Fruit fly (Drosophila melanogaster) whole organism, embryonic: Measurements from ENCODE around the gene CG7906.

ENCODE experiments used
- CG12071 ChIP-seq: fragments of 200-800 bp; sonication (Bioruptor generic); optimal IDR thresholded peaks from 3 replicates; lab custom pipeline; 2018; ENCODE audit warnings: missing biosample characterization, mild to moderate bottlenecking, missing genetic modification characterization
- CG12155 ChIP-seq: fragments of 200-800 bp; sonication (Bioruptor generic); optimal IDR thresholded peaks from 3 replicates; lab custom pipeline; 2016; ENCODE audit warnings: missing biosample characterization, missing genetic modification characterization
- CG12391 ChIP-seq: fragments of 200-800 bp; sonication (Bioruptor generic); optimal IDR thresholded peaks from 3 replicates; lab custom pipeline; 2018; ENCODE audit warnings: missing biosample characterization, mild to moderate bottlenecking, missing genetic modification characterization, moderate library complexity
- CG13624 ChIP-seq: fragments of 200-800 bp; sonication (Bioruptor generic); optimal IDR thresholded peaks from 2 replicates; lab custom pipeline; 2016; ENCODE audit warnings: missing biosample characterization, missing genetic modification characterization
- CG14441 ChIP-seq: fragments of 200-800 bp; sonication (Bioruptor generic); IDR thresholded peaks from 2 replicates; pipeline ENCODE4 v1.3.6; 2022; ENCODE audit warnings: missing biosample characterization, missing genetic modification characterization
- CG15696 ChIP-seq: fragments of 200-800 bp; sonication (Bioruptor generic); optimal IDR thresholded peaks from 2 replicates; lab custom pipeline; 2019; ENCODE audit warnings: missing biosample characterization, mild to moderate bottlenecking, missing genetic modification characterization, moderate library complexity
- CG17359 ChIP-seq: fragments of 200-800 bp; sonication (Bioruptor generic); optimal IDR thresholded peaks from 3 replicates; lab custom pipeline; 2018; ENCODE audit warnings: missing biosample characterization, mild to moderate bottlenecking, missing genetic modification characterization, moderate library complexity
- CG17568 ChIP-seq: fragments of 200-800 bp; sonication (Bioruptor generic); optimal IDR thresholded peaks from 2 replicates; lab custom pipeline; 2018; ENCODE audit warnings: missing biosample characterization, mild to moderate bottlenecking, missing genetic modification characterization, moderate library complexity
- CG17612 ChIP-seq: fragments of 200-800 bp; sonication (Bioruptor generic); IDR thresholded peaks from 2 replicates; pipeline ENCODE4 v1.3.6; 2022; ENCODE audit warnings: missing biosample characterization, missing genetic modification characterization
- CG17912 ChIP-seq: fragments of 200-800 bp; sonication (Bioruptor generic); optimal IDR thresholded peaks from 2 replicates; lab custom pipeline; 2018; ENCODE audit warnings: missing biosample characterization, mild to moderate bottlenecking, missing genetic modification characterization
- CG1832 ChIP-seq: fragments of 200-800 bp; sonication (Bioruptor generic); optimal IDR thresholded peaks from 2 replicates; lab custom pipeline; 2017; ENCODE audit warnings: missing biosample characterization, mild to moderate bottlenecking, missing genetic modification characterization, inconsistent platforms
- CG2116 ChIP-seq: fragments of 200-800 bp; sonication (Bioruptor generic); optimal IDR thresholded peaks from 3 replicates; lab custom pipeline; 2018; ENCODE audit warnings: missing biosample characterization, mild to moderate bottlenecking, missing genetic modification characterization
- CG2202 ChIP-seq: fragments of 200-800 bp; sonication (Bioruptor generic); optimal IDR thresholded peaks from 2 replicates; lab custom pipeline; 2018; ENCODE audit warnings: missing biosample characterization, mild to moderate bottlenecking, missing genetic modification characterization
- CG3281 ChIP-seq: fragments of 200-800 bp; sonication (Bioruptor generic); optimal IDR thresholded peaks from 3 replicates; lab custom pipeline; 2017; ENCODE audit warnings: missing biosample characterization, mild to moderate bottlenecking, missing genetic modification characterization
- CG4328 ChIP-seq: fragments of 200-800 bp; sonication (Bioruptor generic); optimal IDR thresholded peaks from 3 replicates; lab custom pipeline; 2017; ENCODE audit warnings: missing biosample characterization, missing genetic modification reagents, missing genetic modification characterization
- CG6175 ChIP-seq: fragments of 200-800 bp; sonication (Bioruptor generic); IDR thresholded peaks from 3 replicates; pipeline ENCODE4 v1.3.6; 2022; ENCODE audit warnings: missing biosample characterization, missing genetic modification characterization
- CG9727 ChIP-seq: fragments of 200-800 bp; sonication (Bioruptor generic); optimal IDR thresholded peaks from 3 replicates; lab custom pipeline; 2017; ENCODE audit warnings: missing biosample characterization, mild to moderate bottlenecking, missing genetic modification characterization
- CG9932 ChIP-seq: fragments of 200-800 bp; sonication (Bioruptor generic); IDR thresholded peaks from 2 replicates; pipeline ENCODE4 v1.3.6; 2022; ENCODE audit warnings: missing biosample characterization, missing genetic modification characterization
- CTCF ChIP-seq: fragments of 200-800 bp; sonication (Bioruptor generic); optimal IDR thresholded peaks from 2 replicates; lab custom pipeline; 2017; ENCODE audit warnings: missing biosample characterization, mild to moderate bottlenecking, missing genetic modification characterization, moderate library complexity
- Dip3 ChIP-seq: fragments of 200-800 bp; sonication (Bioruptor generic); optimal IDR thresholded peaks from 3 replicates; lab custom pipeline; 2016; ENCODE audit warnings: missing biosample characterization, missing genetic modification characterization
- Fer1 ChIP-seq: fragments of 200-800 bp; sonication (Bioruptor generic); optimal IDR thresholded peaks from 2 replicates; lab custom pipeline; 2017; ENCODE audit warnings: missing biosample characterization, mild to moderate bottlenecking, missing genetic modification characterization
- Hr39 ChIP-seq: fragments of >200 bp; optimal IDR thresholded peaks from 2 replicates; lab custom pipeline; 2017
- Lhr ChIP-seq: fragments of 200-800 bp; sonication (Bioruptor generic); optimal IDR thresholded peaks from 3 replicates; lab custom pipeline; 2017; ENCODE audit warnings: mild to moderate bottlenecking, missing biosample characterization, missing genetic modification reagents, missing genetic modification characterization
- NK7.1 ChIP-seq: fragments of 200-800 bp; sonication (Bioruptor generic); optimal IDR thresholded peaks from 3 replicates; lab custom pipeline; 2016; ENCODE audit warnings: missing biosample characterization, missing genetic modification characterization
- Neu2 ChIP-seq: fragments of 200-800 bp; sonication (Bioruptor generic); optimal IDR thresholded peaks from 3 replicates; lab custom pipeline; 2016; ENCODE audit warnings: missing biosample characterization, missing genetic modification characterization, borderline replicate concordance
- Nf-YC ChIP-seq: fragments of 200-800 bp; optimal IDR thresholded peaks from 3 replicates; lab custom pipeline; 2019; ENCODE audit warnings: missing biosample characterization, mild to moderate bottlenecking, missing genetic modification characterization, moderate library complexity
- Oaz ChIP-seq: fragments of 200-800 bp; sonication (Bioruptor generic); IDR thresholded peaks from 2 replicates; pipeline ENCODE4 v1.3.6; 2022; ENCODE audit warnings: missing biosample characterization, missing genetic modification characterization
- Pdp1 ChIP-seq, 2 experiments: fragments of 200-800 bp; sonication (Bioruptor generic); optimal IDR thresholded peaks; 3 replicates each; lab custom pipeline; 2016; ENCODE audit warnings: missing biosample characterization in 2 of 2, missing genetic modification characterization in 2 of 2, mild to moderate bottlenecking in 1 of 2, moderate library complexity in 1 of 2
- Ptx1 ChIP-seq: fragments of 200-800 bp; sonication (Bioruptor generic); IDR thresholded peaks from 2 replicates; pipeline ENCODE4 v1.3.6; 2022; ENCODE audit warnings: missing biosample characterization, missing genetic modification characterization
- Rx ChIP-seq: fragments of 200-800 bp; sonication (Bioruptor generic); IDR thresholded peaks from 2 replicates; pipeline ENCODE4 v1.3.6; 2022; ENCODE audit warnings: missing biosample characterization, missing genetic modification characterization
- Usf ChIP-seq: fragments of 200-800 bp; sonication (Bioruptor generic); optimal IDR thresholded peaks from 2 replicates; lab custom pipeline; 2017; ENCODE audit warnings: missing genotype, missing biosample characterization, missing genetic modification characterization
- al ChIP-seq: fragments of 200-800 bp; sonication (Bioruptor generic); IDR thresholded peaks from 2 replicates; pipeline ENCODE4 v1.3.6; 2022; ENCODE audit warnings: missing biosample characterization, missing genetic modification characterization
- cas ChIP-seq: fragments of 200-800 bp; sonication (Bioruptor generic); IDR thresholded peaks from 2 replicates; pipeline ENCODE4 v1.3.6; 2022; ENCODE audit warnings: missing biosample characterization, missing genetic modification characterization
- caup ChIP-seq: fragments of 200-800 bp; sonication (Bioruptor generic); optimal IDR thresholded peaks from 3 replicates; lab custom pipeline; 2017; ENCODE audit warnings: missing biosample characterization, mild to moderate bottlenecking, missing genetic modification characterization, moderate library complexity; ENCODE audit not compliant: severe bottlenecking
- cwo ChIP-seq: fragments of 200-800 bp; sonication (Bioruptor generic); optimal IDR thresholded peaks from 3 replicates; lab custom pipeline; 2017; ENCODE audit warnings: missing biosample characterization, missing genetic modification characterization, mild to moderate bottlenecking, moderate library complexity, missing genetic modification reagents
- dimm ChIP-seq: fragments of 200-800 bp; sonication (Bioruptor generic); IDR thresholded peaks from 2 replicates; pipeline ENCODE4 v1.3.6; 2022; ENCODE audit warnings: missing biosample characterization, missing genetic modification characterization
- dm ChIP-seq: fragments of 200-800 bp; sonication (Bioruptor generic); optimal IDR thresholded peaks from 3 replicates; lab custom pipeline; 2016; ENCODE audit warnings: missing biosample characterization, missing genetic modification characterization
- dmrt11E ChIP-seq: fragments of 200-800 bp; sonication (Bioruptor generic); optimal IDR thresholded peaks from 3 replicates; lab custom pipeline; 2018; ENCODE audit warnings: missing biosample characterization, mild to moderate bottlenecking, missing genetic modification characterization, moderate library complexity
- fd64A ChIP-seq: fragments of 200-800 bp; sonication (Bioruptor generic); optimal IDR thresholded peaks from 3 replicates; lab custom pipeline; 2018; ENCODE audit warnings: missing biosample characterization, mild to moderate bottlenecking, missing genetic modification characterization
- fru ChIP-seq: fragments of >200 bp; optimal IDR thresholded peaks from 2 replicates; lab custom pipeline; 2017
- ftz-f1 ChIP-seq: fragments of 200-800 bp; sonication (Bioruptor generic); optimal IDR thresholded peaks from 2 replicates; lab custom pipeline; 2016; ENCODE audit warnings: missing biosample characterization, missing genetic modification characterization
- grau ChIP-seq: fragments of 200-800 bp; optimal IDR thresholded peaks from 3 replicates; lab custom pipeline; 2019; ENCODE audit warnings: missing biosample characterization, mild to moderate bottlenecking, missing genetic modification characterization, moderate library complexity
- gro ChIP-seq: fragments of 200-800 bp; sonication (Bioruptor generic); optimal IDR thresholded peaks from 2 replicates; lab custom pipeline; 2016; ENCODE audit warnings: missing biosample characterization, missing genetic modification characterization
- ind ChIP-seq: fragments of 200-800 bp; sonication (Bioruptor generic); optimal IDR thresholded peaks from 3 replicates; lab custom pipeline; 2016; ENCODE audit warnings: missing biosample characterization, missing genetic modification characterization
- lmd ChIP-seq: fragments of 200-800 bp; sonication (Bioruptor generic); IDR thresholded peaks from 2 replicates; pipeline ENCODE4 v1.3.6; 2022; ENCODE audit warnings: missing biosample characterization, missing genetic modification characterization
- odd ChIP-seq: fragments of 200-800 bp; sonication (Bioruptor generic); optimal IDR thresholded peaks from 2 replicates; lab custom pipeline; 2017; ENCODE audit warnings: missing biosample characterization, mild to moderate bottlenecking, missing genetic modification characterization
- peb ChIP-seq: fragments of 200-800 bp; sonication (Bioruptor generic); IDR thresholded peaks from 2 replicates; pipeline ENCODE4 v1.3.6; 2022; ENCODE audit warnings: missing biosample characterization, missing genetic modification characterization
- pho ChIP-seq: fragments of 200-800 bp; sonication (Bioruptor generic); optimal IDR thresholded peaks from 2 replicates; lab custom pipeline; 2016; ENCODE audit warnings: missing biosample characterization, missing genetic modification characterization
- rib ChIP-seq: fragments of 200-800 bp; sonication (Bioruptor generic); IDR thresholded peaks from 2 replicates; pipeline ENCODE4 v1.3.6; 2022; ENCODE audit warnings: missing biosample characterization, missing genetic modification characterization
- ro ChIP-seq: fragments of 200-800 bp; sonication (Bioruptor generic); IDR thresholded peaks from 2 replicates; pipeline ENCODE4 v1.3.6; 2022; ENCODE audit warnings: missing biosample characterization, missing genetic modification characterization
- row ChIP-seq: fragments of 200-800 bp; sonication (Bioruptor generic); IDR thresholded peaks from 3 replicates; pipeline ENCODE4 v1.3.6; 2022; ENCODE audit warnings: missing biosample characterization, missing genetic modification characterization
- usp ChIP-seq: fragments of >200 bp; optimal IDR thresholded peaks from 2 replicates; lab custom pipeline; 2017; ENCODE audit warnings: missing biosample characterization, missing genetic modification characterization
- wek ChIP-seq: fragments of 200-800 bp; sonication (Bioruptor generic); optimal IDR thresholded peaks from 3 replicates; lab custom pipeline; 2018; ENCODE audit warnings: missing biosample characterization, mild to moderate bottlenecking, missing genetic modification characterization, moderate library complexity

The CG7906 gene

dm6 chr3L:14217677-14218254, 18.7 kb upstream of the CG7906 start, which contains the start of gene CG7768 (continued):
- TF ChIP-seq CG2202 (no peak), CG17359 (tag; lab: Kevin White, UChicago) (peak; percentile 50), Neu2 (no peak), Usf (GFP tag; lab: Kevin White, UChicago) (no peak), peb (GFP tag; lab: Robert Waterston, UW) (no peak), Ptx1 (GFP tag; lab: Robert Waterston, UW) (no peak), CG14441 (GFP tag; lab: Robert Waterston, UW) (no peak), gro (GFP tag; lab: Kevin White, UChicago) (peak; percentile 68), ind (GFP tag; lab: Kevin White, UChicago) (no peak), wek (GFP tag; lab: Kevin White, UChicago) (peak; percentile 5), CG13624 (GFP tag; lab: Kevin White, UChicago) (no peak), CG17912 (GFP tag; lab: Kevin White, UChicago) (no peak), CG17612 (GFP tag; lab: Robert Waterston, UW) (no peak), CG1832 (GFP tag; lab: Kevin White, UChicago) (no peak), CG12391 (tag; lab: Kevin White, UChicago) (peak; percentile 2), rib (GFP tag; lab: Robert Waterston, UW) (no peak), CG3281 (peak; percentile 85), CG12155 (GFP tag; lab: Kevin White, UChicago) (peak; percentile 31), CG17568 (GFP tag; lab: Kevin White, UChicago) (peak; percentile 75), cas (no peak), Hr39 (lab: Kevin White, UChicago) (no peak), dimm (GFP tag; lab: Robert Waterston, UW) (no peak), pho (GFP tag; lab: Kevin White, UChicago) (peak; percentile 54), CG9727 (GFP tag; lab: Kevin White, UChicago) (peak; percentile 47), NK7.1 (GFP tag; lab: Kevin White, UChicago) (peak; percentile 30), al (no peak), caup (GFP tag; lab: Kevin White, UChicago) (peak; percentile 87), CG4328 (peak; percentile 45), CG15696 (tag; lab: Kevin White, UChicago) (peak; percentile 60), ro (GFP tag; lab: Robert Waterston, UW) (no peak), lmd (no peak), row (GFP tag; lab: Robert Waterston, UW) (no peak), dmrt11E (tag; lab: Kevin White, UChicago) (no peak), Fer1 (GFP tag; lab: Kevin White, UChicago) (peak; percentile 86), usp (GFP tag; lab: Kevin White, UChicago) (no peak), cwo (GFP tag; lab: Kevin White, UChicago) (peak; percentile 50), fd64A (GFP tag; lab: Kevin White, UChicago) (no peak), Lhr (GFP tag; lab: Kevin White, UChicago) (no peak), CG12071 (GFP tag; lab: Kevin White, UChicago) (peak; percentile 82), fru (lab: Kevin White, UChicago) (no peak), Oaz (0 out of 2 replicates have a peak, but pooled peaks have one; percentile 19), ftz-f1 (GFP tag; lab: Kevin White, UChicago) (no peak), dm (GFP tag; lab: Kevin White, UChicago) (no peak), Dip3 (GFP tag; lab: Kevin White, UChicago) (peak; percentile 7), CG2116 (GFP tag; lab: Kevin White, UChicago) (peak; percentile 3), Nf-YC (tag; lab: Kevin White, UChicago) (no peak), CTCF (GFP tag; lab: Kevin White, UChicago) (peak; percentile 29), grau (tag; lab: Kevin White, UChicago) (peak; percentile 37), odd (GFP tag; lab: Kevin White, UChicago) (peak; percentile 69), CG9932 (GFP tag; lab: Robert Waterston, UW) (no peak), Pdp1 (GFP tag; optimal IDR thresholded peaks at IDR 0.05; lab: Kevin White, UChicago) (peak; percentile 2 to 35), Rx (no peak), CG6175 (GFP tag; lab: Robert Waterston, UW) (no peak)
